Worm (Caenorhabditis elegans): Measurements from ENCODE around the gene ins-8.

The ins-8 gene

DNA sequence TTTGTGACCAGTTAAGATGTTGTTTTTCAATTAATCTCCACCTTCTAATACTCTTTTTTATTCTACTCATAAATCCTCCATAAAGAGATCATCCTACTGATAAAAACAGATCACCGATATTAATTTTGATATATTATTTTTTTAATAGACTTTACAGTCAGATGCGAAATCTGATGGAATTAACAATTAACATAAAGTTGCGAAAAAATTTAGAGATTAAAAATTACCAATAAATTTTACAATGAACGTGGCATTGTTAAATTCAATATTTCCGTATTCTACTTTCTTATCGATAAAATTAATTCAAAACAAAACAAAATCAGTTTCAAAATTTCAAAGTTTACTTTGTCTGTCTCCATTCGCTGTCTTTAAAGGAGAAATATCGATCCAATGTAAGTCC, 32.0 kb upstream of the ins-8 start, which contains the start of gene K01H12.4:
TSS of gene K01H12.4 (plus strand) at position 301 of the 400 bp plus-strand sequence.
- no peak for TF ChIP-seq ztf-11 (tag; optimal IDR thresholded peaks at IDR 0.05)
- no peak for TF ChIP-seq pqm-1 (tag; optimal IDR thresholded peaks at IDR 0.05)
- TF ChIP-seq mml-1 (tag; optimal IDR thresholded peaks at IDR 0.05), result no peak
- TF ChIP-seq eor-1 (tag; optimal IDR thresholded peaks at IDR 0.05), result no peak
- TF ChIP-seq nhr-77 (tag; optimal IDR thresholded peaks at IDR 0.05), result no peak
- TF ChIP-seq nhr-76 (tag; optimal IDR thresholded peaks at IDR 0.05), result no peak
- no peak for TF ChIP-seq skn-1 (tag; optimal IDR thresholded peaks at IDR 0.05)
- no peak for TF ChIP-seq elt-2 (tag; optimal IDR thresholded peaks at IDR 0.05)

DNA sequence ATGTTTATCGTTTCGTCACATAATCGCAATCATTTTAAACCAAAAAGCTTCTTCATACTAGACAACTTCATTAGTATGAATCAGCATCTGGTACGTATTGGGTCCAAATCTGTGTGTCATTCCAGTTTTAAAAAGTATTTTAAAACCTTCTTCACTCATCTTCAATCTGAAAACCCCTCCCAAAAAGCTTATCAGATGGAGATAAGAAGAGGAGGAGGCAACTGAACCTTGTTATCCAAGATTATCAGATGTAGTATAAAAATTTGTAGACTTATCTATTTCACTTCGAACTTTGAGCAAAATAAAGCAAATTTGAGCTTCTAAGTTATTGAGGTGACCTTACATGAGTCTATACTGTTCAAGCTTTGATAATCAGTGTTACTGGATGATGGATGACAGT, 29.1 kb upstream of the ins-8 start, which contains the start of gene nhr-38:
TSS of gene nhr-38 (plus strand) at position 301 of the 400 bp plus-strand sequence.
- TF ChIP-seq ceh-9 (tag; optimal IDR thresholded peaks at IDR 0.05), result no peak
- no peak for TF ChIP-seq nhr-23 (tag; optimal IDR thresholded peaks at IDR 0.05)
- no peak for TF ChIP-seq unc-62 (GFP tag; optimal IDR thresholded peaks at IDR 0.05)
- no peak for TF ChIP-seq egl-27 (tag; optimal IDR thresholded peaks at IDR 0.05)
- TF ChIP-seq mml-1 (tag; optimal IDR thresholded peaks at IDR 0.05), result no peak
- no peak for TF ChIP-seq nhr-77 (tag; optimal IDR thresholded peaks at IDR 0.05)
- TF ChIP-seq ama-1 (optimal IDR thresholded peaks at IDR 0.05), result no peak
- no peak for TF ChIP-seq mdl-1 (tag; optimal IDR thresholded peaks at IDR 0.05)
- TF ChIP-seq daf-12 (tag; optimal IDR thresholded peaks at IDR 0.05), result no peak
- TF ChIP-seq nhr-67 (tag; optimal IDR thresholded peaks at IDR 0.05), result no peak
- no peak for TF ChIP-seq pha-4 (tag; optimal IDR thresholded peaks at IDR 0.05)
- no peak for TF ChIP-seq nfya-1 (tag; optimal IDR thresholded peaks at IDR 0.05; ENCODE audit: insufficient read depth)
- TF ChIP-seq R02D3.7 (tag; optimal IDR thresholded peaks at IDR 0.05), result no peak
- no peak for TF ChIP-seq unc-39 (tag; optimal IDR thresholded peaks at IDR 0.05)
- TF ChIP-seq skn-1 (tag; optimal IDR thresholded peaks at IDR 0.05), result no peak
- no peak for TF ChIP-seq elt-2 (tag; optimal IDR thresholded peaks at IDR 0.05)

DNA sequence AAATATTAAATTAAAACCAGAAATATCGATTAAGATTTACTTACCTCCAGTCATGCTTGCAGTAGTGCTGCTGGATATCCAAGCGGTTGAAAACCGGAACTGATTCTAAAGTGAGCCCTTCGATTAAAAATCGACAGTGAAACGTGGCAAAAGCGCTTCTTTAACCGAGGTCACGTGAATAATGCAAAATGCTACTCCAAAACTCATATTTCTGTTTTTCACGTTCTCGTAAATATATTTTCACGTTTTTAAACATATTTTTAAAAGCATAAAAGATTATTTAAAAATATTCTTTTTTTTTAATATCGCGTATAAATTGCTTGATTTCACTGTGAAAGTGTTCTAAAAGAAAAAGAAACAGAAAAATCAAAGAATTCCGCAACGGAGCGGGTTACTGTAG, 28.5 kb upstream of the ins-8 start, which contains the start of gene ant-1.3:
TSS of gene ant-1.3 (minus strand) at position 101 of the 400 bp plus-strand sequence.
- TF ChIP-seq ceh-82 (tag; optimal IDR thresholded peaks at IDR 0.05) (no peak), ztf-4 (tag; optimal IDR thresholded peaks at IDR 0.05) (no peak), nhr-28 (tag; optimal IDR thresholded peaks at IDR 0.05) (no peak), nhr-77 (tag; optimal IDR thresholded peaks at IDR 0.05) (no peak), lsy-12 (tag; optimal IDR thresholded peaks at IDR 0.05) (no peak), nhr-12 (tag; optimal IDR thresholded peaks at IDR 0.05) (no peak), ceh-28 (tag; optimal IDR thresholded peaks at IDR 0.05) (no peak), lin-15B (tag; optimal IDR thresholded peaks at IDR 0.05) (no peak), R02D3.7 (tag; optimal IDR thresholded peaks at IDR 0.05) (no peak), daf-12 (tag; optimal IDR thresholded peaks at IDR 0.05) (no peak), nhr-43 (tag; optimal IDR thresholded peaks at IDR 0.05; ENCODE audit: poor library complexity, severe bottlenecking) (no peak), fos-1 (tag; optimal IDR thresholded peaks at IDR 0.05) (no peak), nhr-23 (tag; optimal IDR thresholded peaks at IDR 0.05) (no peak), hmg-11 (tag; optimal IDR thresholded peaks at IDR 0.05) (no peak), ztf-11 (tag; optimal IDR thresholded peaks at IDR 0.05) (no peak), egl-27 (tag; optimal IDR thresholded peaks at IDR 0.05) (no peak), ceh-9 (tag; optimal IDR thresholded peaks at IDR 0.05) (no peak), mml-1 (tag; optimal IDR thresholded peaks at IDR 0.05) (no peak), jun-1 (tag; optimal IDR thresholded peaks at IDR 0.05) (no peak), egl-5 (tag; optimal IDR thresholded peaks at IDR 0.05) (no peak)

DNA sequence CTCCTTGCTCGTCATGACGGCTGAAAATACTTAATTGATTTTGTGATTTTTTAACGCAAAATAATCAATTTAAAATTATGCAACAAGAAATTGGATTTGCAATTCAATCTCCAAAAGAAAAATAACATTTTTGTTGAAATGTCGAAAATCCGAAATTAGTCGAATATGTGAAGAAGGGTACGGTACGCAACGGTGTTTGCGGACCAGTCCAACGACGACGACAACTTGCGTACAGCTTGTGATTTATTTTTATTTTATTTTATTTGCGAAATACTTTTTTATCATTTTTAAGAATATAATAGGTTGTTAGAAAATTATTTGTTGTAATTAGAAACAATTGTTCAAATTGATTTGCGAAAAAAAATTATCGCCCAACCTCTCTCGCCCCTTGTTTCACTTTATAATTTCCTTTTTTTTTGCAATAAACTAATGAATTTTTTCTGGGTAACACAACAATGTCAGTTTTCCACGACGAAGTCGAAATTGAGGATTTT, 26.0 kb upstream of the ins-8 start, which contains the start of the genes dcaf-1 and dph-3:
TSS of gene dcaf-1 (minus strand) at position 20 of the 494 bp plus-strand sequence.
TSS of gene dph-3 (plus strand) at position 444 of the 494 bp plus-strand sequence.
- TF ChIP-seq nhr-77 (tag; optimal IDR thresholded peaks at IDR 0.05), result no peak
- TF ChIP-seq nhr-23 (tag; optimal IDR thresholded peaks at IDR 0.05), result peak; percentile 22
- peak; percentile 14 for TF ChIP-seq elt-2 (tag; optimal IDR thresholded peaks at IDR 0.05)
- TF ChIP-seq lin-15B (tag; optimal IDR thresholded peaks at IDR 0.05), result peak; percentile 48
- TF ChIP-seq nhr-12 (tag; optimal IDR thresholded peaks at IDR 0.05), result no peak
- TF ChIP-seq hmg-11 (tag; optimal IDR thresholded peaks at IDR 0.05), result peak; percentile 35
- peak; percentile 58 for TF ChIP-seq pha-4 (tag; optimal IDR thresholded peaks at IDR 0.05)
- peak; percentile 69 for TF ChIP-seq egl-5 (tag; optimal IDR thresholded peaks at IDR 0.05)
- TF ChIP-seq pqm-1 (tag; optimal IDR thresholded peaks at IDR 0.05), result no peak
- TF ChIP-seq aly-2 (tag; optimal IDR thresholded peaks at IDR 0.05), result no peak
- peak; percentile 78 for TF ChIP-seq nfya-1 (tag; optimal IDR thresholded peaks at IDR 0.05; ENCODE audit: insufficient read depth)
- peak; percentile 80 for TF ChIP-seq skn-1 (tag; optimal IDR thresholded peaks at IDR 0.05)

DNA sequence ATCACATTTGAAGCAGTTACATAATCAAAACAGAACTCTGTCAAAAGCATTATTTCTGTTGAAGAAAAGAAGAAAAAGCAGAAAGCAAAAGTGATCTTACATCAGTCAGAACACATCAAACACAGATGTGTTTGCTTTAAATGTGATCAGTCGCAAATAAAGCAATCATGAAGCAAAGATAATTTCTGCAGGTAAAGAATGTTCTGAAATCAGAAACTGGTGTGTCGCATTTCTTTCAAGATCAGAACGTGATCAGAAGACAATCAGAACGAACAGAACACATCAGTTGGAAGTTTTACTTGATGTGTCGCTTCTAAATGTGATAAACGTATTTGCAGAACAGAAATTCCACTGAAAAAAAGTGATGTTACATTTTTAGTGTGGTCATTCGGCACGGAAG, 18.3 kb upstream of the ins-8 start:
- TF ChIP-seq lin-15B (tag; optimal IDR thresholded peaks at IDR 0.05) (no peak), eor-1 (tag; optimal IDR thresholded peaks at IDR 0.05) (no peak), snpc-4 (tag; optimal IDR thresholded peaks at IDR 0.05) (no peak), nhr-67 (tag; optimal IDR thresholded peaks at IDR 0.05) (no peak), pha-4 (tag; optimal IDR thresholded peaks at IDR 0.05) (peak; percentile 22), nfya-1 (tag; optimal IDR thresholded peaks at IDR 0.05; ENCODE audit: insufficient read depth) (no peak), ZK546.5 (tag; optimal IDR thresholded peaks at IDR 0.05) (no peak), ceh-16 (tag; optimal IDR thresholded peaks at IDR 0.05) (no peak)

All from whole organism, L3 larva.